Fruit fly (Drosophila melanogaster) S2 (cell line): Measurements from ENCODE around the gene Trmt112.
A peak's percentile ranks its signal among the peaks of the same experiment; 100 is the strongest.

Source experiments
- CG8478 ChIP-seq: fragments of >200 bp; optimal IDR thresholded peaks from 2 replicates; lab custom pipeline; 2018
- CTCF ChIP-seq, 2 experiments: fragments of >200 bp; optimal IDR thresholded peaks; 2 replicates each; lab custom pipeline; 2018

The Trmt112 gene

dm6 chr3L:21206486-21206885 is 10.2 kb downstream of the Trmt112 start:
- TF ChIP-seq CTCF (optimal IDR thresholded peaks at IDR 0.05; lab: Kevin White, UChicago), result no peak
- TF ChIP-seq CG8478 (lab: Kevin White, UChicago), result no peak

dm6 chr3L:21205496-21205824 is 11.2 kb downstream of the Trmt112 start:
- TF ChIP-seq CG8478 (lab: Kevin White, UChicago) (no peak), CTCF (optimal IDR thresholded peaks at IDR 0.05; lab: Kevin White, UChicago) (no peak)

- TF ChIP-seq CG8478 (lab: Kevin White, UChicago), result no peak
- TF ChIP-seq CTCF (optimal IDR thresholded peaks at IDR 0.05; lab: Kevin White, UChicago), result no peak
Observed at dm6 chr3L:21204581-21205495, 11.8 kb downstream of the Trmt112 start.

- TF ChIP-seq CTCF (optimal IDR thresholded peaks at IDR 0.05; lab: Kevin White, UChicago), result no peak
- TF ChIP-seq CG8478 (lab: Kevin White, UChicago), result no peak
Observed at dm6 chr3L:21202777-21203282, 13.8 kb downstream of the Trmt112 start, which contains the start of the genes Targ1, CG10512 and Targ2. Gene Targ1, minus strand, starts transcription at chr3L:21202882. Gene CG10512, plus strand, starts transcription at chr3L:21202920. Gene Targ2, minus strand, starts transcription at chr3L:21203232.

- TF ChIP-seq CTCF (optimal IDR thresholded peaks at IDR 0.05; lab: Kevin White, UChicago), result peak in 1 of 2 experiments; percentile 24
- no peak for TF ChIP-seq CG8478 (lab: Kevin White, UChicago)
Observed at dm6 chr3L:21202029-21202776, 14.4 kb downstream of the Trmt112 start.

dm6 chr3L:21201246-21201896 is 15.3 kb downstream of the Trmt112 start:
- TF ChIP-seq CG8478 (lab: Kevin White, UChicago) (no peak), CTCF (optimal IDR thresholded peaks at IDR 0.05; lab: Kevin White, UChicago) (no peak)

- no peak for TF ChIP-seq CTCF (optimal IDR thresholded peaks at IDR 0.05; lab: Kevin White, UChicago)
- TF ChIP-seq CG8478 (lab: Kevin White, UChicago), result no peak
Observed at dm6 chr3L:21200587-21200986, 16.1 kb downstream of the Trmt112 start.

- no peak for TF ChIP-seq CTCF (optimal IDR thresholded peaks at IDR 0.05; lab: Kevin White, UChicago)
- no peak for TF ChIP-seq CG8478 (lab: Kevin White, UChicago)
Observed at dm6 chr3L:21196563-21196962, 20.1 kb downstream of the Trmt112 start, which contains the start of the genes Targ3 and park. Gene Targ3, plus strand, starts transcription at chr3L:21196831. Gene park, minus strand, starts transcription at chr3L:21196853.

- no peak for TF ChIP-seq CTCF (optimal IDR thresholded peaks at IDR 0.05; lab: Kevin White, UChicago)
- no peak for TF ChIP-seq CG8478 (lab: Kevin White, UChicago)
Observed at dm6 chr3L:21194392-21194925, 22.2 kb downstream of the Trmt112 start.

dm6 chr3L:21193170-21193569 is 23.5 kb downstream of the Trmt112 start, which contains the start of gene CG42337:
Gene CG42337, minus strand, starts transcription at chr3L:21193363.
- TF ChIP-seq CTCF (optimal IDR thresholded peaks at IDR 0.05; lab: Kevin White, UChicago) (no peak), CG8478 (lab: Kevin White, UChicago) (no peak)

dm6 chr3L:21192024-21192423 is 24.6 kb downstream of the Trmt112 start:
- TF ChIP-seq CG8478 (lab: Kevin White, UChicago) (no peak), CTCF (optimal IDR thresholded peaks at IDR 0.05; lab: Kevin White, UChicago) (no peak)

- TF ChIP-seq CTCF (optimal IDR thresholded peaks at IDR 0.05; lab: Kevin White, UChicago) (no peak), CG8478 (lab: Kevin White, UChicago) (no peak)
Observed at dm6 chr3L:21186487-21186886, 30.2 kb downstream of the Trmt112 start.

- TF ChIP-seq CG8478 (lab: Kevin White, UChicago) (no peak), CTCF (optimal IDR thresholded peaks at IDR 0.05; lab: Kevin White, UChicago) (no peak)
Observed at dm6 chr3L:21185622-21186021, 31.0 kb downstream of the Trmt112 start.
